Worm (Caenorhabditis elegans) whole organism, L4 larva: Measurements from ENCODE around the gene ZK829.7.

Experiments used
- D1046.2 ChIP-seq: fragments of 200-800 bp; sonication (Bioruptor generic); IDR thresholded peaks from 2 replicates; pipeline ENCODE4 v1.3.6; 2022; ENCODE audit warnings: missing genetic modification characterization, missing compliant biosample characterization
- F37D6.2 ChIP-seq: sonication (generic microtip); optimal IDR thresholded peaks from 2 replicates; lab custom pipeline; 2016; ENCODE audit warnings: mild to moderate bottlenecking, missing genetic modification characterization, missing compliant biosample characterization
- R02D3.7 ChIP-seq: fragments of 150-350 bp; sonication (generic microtip); optimal IDR thresholded peaks from 3 replicates; lab custom pipeline; 2014; ENCODE audit warnings: missing biosample characterization, missing genetic modification characterization
- T20F7.1 ChIP-seq: fragments of 200-800 bp; sonication (Bioruptor generic); optimal IDR thresholded peaks from 2 replicates; lab custom pipeline; 2018; ENCODE audit warnings: mild to moderate bottlenecking, missing genetic modification characterization, missing compliant biosample characterization
- T26A8.4 ChIP-seq: fragments of 200-800 bp; sonication (Bioruptor generic); IDR thresholded peaks from 2 replicates; pipeline ENCODE4 v1.3.6; 2022; ENCODE audit warnings: missing genetic modification characterization, missing compliant biosample characterization
- Y105C5A.15 ChIP-seq: fragments of 200-800 bp; sonication (Bioruptor generic); IDR thresholded peaks from 2 replicates; pipeline ENCODE4 v1.3.6; 2022; ENCODE audit warnings: missing genetic modification characterization, missing compliant biosample characterization
- ZK337.2 ChIP-seq: fragments of 200-800 bp; sonication (Bioruptor generic); IDR thresholded peaks from 2 replicates; pipeline ENCODE4 v1.3.6; 2022; ENCODE audit warnings: missing genetic modification reagents, missing genetic modification characterization, missing compliant biosample characterization
- ZK546.5 ChIP-seq, 2 experiments: sonication (generic microtip); optimal IDR thresholded peaks; 2 replicates each; lab custom pipeline; 2017; ENCODE audit warnings: missing biosample characterization in 2 of 2, missing genetic modification characterization in 2 of 2
- aha-1 ChIP-seq: fragments of 150-350 bp; peaks from one replicate; lab custom pipeline; 2014; ENCODE audit warnings: missing biosample characterization, missing genetic modification characterization
- aly-2 ChIP-seq: sonication (generic microtip); optimal IDR thresholded peaks from 2 replicates; lab custom pipeline; 2018; ENCODE audit warnings: missing biosample characterization, missing genetic modification characterization
- ceh-62 ChIP-seq: sonication (generic microtip); optimal IDR thresholded peaks from 2 replicates; lab custom pipeline; 2017; ENCODE audit warnings: missing biosample characterization, missing genetic modification characterization
- cey-2 ChIP-seq: sonication (generic microtip); optimal IDR thresholded peaks from 3 replicates; lab custom pipeline; 2017; ENCODE audit warnings: missing genetic modification characterization, mild to moderate bottlenecking, missing compliant biosample characterization, antibody characterized with exemption, borderline replicate concordance; ENCODE audit not compliant: insufficient read depth
- ctbp-1 ChIP-seq: fragments of 200-800 bp; sonication (Bioruptor generic); IDR thresholded peaks from 2 replicates; pipeline ENCODE4 v1.3.6; 2022; ENCODE audit warnings: missing genetic modification reagents, missing genetic modification characterization, missing compliant biosample characterization
- daf-16 ChIP-seq, 3 experiments: sonication (generic microtip); optimal IDR thresholded peaks; 2 replicates each; lab custom pipeline; 2016 to 2017; ENCODE audit warnings: missing genetic modification characterization in 3 of 3, missing genetic modification reagents in 3 of 3, mild to moderate bottlenecking in 2 of 3, missing compliant biosample characterization in 2 of 3, missing biosample characterization in 1 of 3, moderate library complexity in 1 of 3
- daf-8 ChIP-seq: fragments of 200-800 bp; sonication (Bioruptor generic); IDR thresholded peaks from 2 replicates; pipeline ENCODE4 v1.3.6; 2022; ENCODE audit warnings: missing genetic modification characterization, missing compliant biosample characterization
- dmd-6 ChIP-seq: fragments of 200-800 bp; sonication (Bioruptor generic); IDR thresholded peaks from 2 replicates; pipeline ENCODE4 v1.3.6; 2022; ENCODE audit warnings: missing genetic modification reagents, missing genetic modification characterization, missing compliant biosample characterization
- dmd-9 ChIP-seq: fragments of 200-800 bp; sonication (Bioruptor generic); IDR thresholded peaks from 2 replicates; pipeline ENCODE4 v1.3.6; 2022; ENCODE audit warnings: missing genetic modification reagents, missing genetic modification characterization, missing compliant biosample characterization
- dve-1 ChIP-seq: sonication (generic microtip); optimal IDR thresholded peaks from 2 replicates; lab custom pipeline; 2017; ENCODE audit warnings: antibody characterized with exemption, mild to moderate bottlenecking, missing genetic modification characterization, missing compliant biosample characterization; ENCODE audit not compliant: insufficient read depth
- fkh-10 ChIP-seq: fragments of 150-350 bp; optimal IDR thresholded peaks from 2 replicates; lab custom pipeline; 2014; ENCODE audit warnings: missing biosample characterization, missing genetic modification reagents, missing genetic modification characterization
- hif-1 ChIP-seq, 2 experiments: sonication (generic microtip); optimal IDR thresholded peaks; 2 replicates each; lab custom pipeline; 2016 to 2017; ENCODE audit warnings: missing compliant biosample characterization in 2 of 2, missing genetic modification characterization in 2 of 2, missing genetic modification reagents in 2 of 2, missing genotype in 2 of 2, mild to moderate bottlenecking in 1 of 2
- hlh-11 ChIP-seq: fragments of 200-800 bp; sonication (Bioruptor generic); optimal IDR thresholded peaks from 2 replicates; lab custom pipeline; 2018; ENCODE audit warnings: mild to moderate bottlenecking, missing genetic modification characterization, missing compliant biosample characterization
- hlh-30 ChIP-seq: sonication (generic microtip); optimal IDR thresholded peaks from 2 replicates; lab custom pipeline; 2017; ENCODE audit warnings: antibody characterized with exemption, mild to moderate bottlenecking, missing genetic modification characterization, missing compliant biosample characterization; ENCODE audit not compliant: insufficient read depth
- lin-15B ChIP-seq: fragments of 150-350 bp; sonication (generic microtip); optimal IDR thresholded peaks from 3 replicates; lab custom pipeline; 2014; ENCODE audit warnings: missing biosample characterization, missing genetic modification characterization
- lin-29 ChIP-seq: fragments of 200-800 bp; sonication (Bioruptor generic); IDR thresholded peaks from 2 replicates; pipeline ENCODE4 v1.3.6; 2022; ENCODE audit warnings: missing genetic modification reagents, missing genetic modification characterization, missing compliant biosample characterization
- lin-38 ChIP-seq: fragments of 200-800 bp; sonication (Bioruptor generic); IDR thresholded peaks from 2 replicates; pipeline ENCODE4 v1.3.6; 2022; ENCODE audit warnings: missing genetic modification reagents, missing genetic modification characterization, missing compliant biosample characterization
- lsy-2 ChIP-seq, 2 experiments: fragments of 150-350 bp in 1 of 2; sonication (generic microtip) in 1 of 2; optimal IDR thresholded peaks; 2 replicates each; lab custom pipeline; 2014 to 2017; ENCODE audit warnings: missing biosample characterization in 2 of 2, missing genetic modification characterization in 2 of 2
- madf-5 ChIP-seq, 2 experiments: fragments of 200-800 bp; sonication (Bioruptor generic); IDR thresholded peaks; 2 replicates each; pipeline ENCODE4 v1.3.6; 2022; ENCODE audit warnings: missing compliant biosample characterization in 2 of 2, missing genetic modification characterization in 2 of 2
- mdl-1 ChIP-seq, 2 experiments: fragments of 150-350 bp in 1 of 2; sonication (generic microtip) in 1 of 2; optimal IDR thresholded peaks; 2 replicates each; lab custom pipeline; 2014 to 2017; ENCODE audit warnings: missing biosample characterization in 2 of 2, missing genetic modification characterization in 2 of 2
- mdt-29 ChIP-seq: fragments of 200-800 bp; sonication (Bioruptor generic); IDR thresholded peaks from 2 replicates; pipeline ENCODE4 v1.3.6; 2022; ENCODE audit warnings: missing genetic modification reagents, missing genetic modification characterization, missing compliant biosample characterization
- mep-1 ChIP-seq: fragments of 150-350 bp; sonication (generic microtip); optimal IDR thresholded peaks from 3 replicates; lab custom pipeline; 2014; ENCODE audit warnings: missing biosample characterization, missing genetic modification characterization
- mxl-2 ChIP-seq: fragments of 200-800 bp; sonication (Bioruptor generic); conservative IDR thresholded peaks from 2 replicates; pipeline ENCODE4 v1.3.6; 2022; ENCODE audit warnings: missing genetic modification reagents, missing genetic modification characterization, missing compliant biosample characterization
- nhr-102 ChIP-seq: sonication (generic microtip); optimal IDR thresholded peaks from 2 replicates; lab custom pipeline; 2016; ENCODE audit warnings: mild to moderate bottlenecking, missing genetic modification characterization, moderate library complexity, missing compliant biosample characterization
- nhr-28 ChIP-seq: fragments of 150-350 bp; optimal IDR thresholded peaks from 2 replicates; lab custom pipeline; 2014; ENCODE audit warnings: missing biosample characterization, missing genetic modification characterization
- nhr-42 ChIP-seq: fragments of 200-800 bp; sonication (Bioruptor generic); IDR thresholded peaks from 2 replicates; pipeline ENCODE4 v1.3.6; 2022; ENCODE audit warnings: missing genetic modification characterization, missing compliant biosample characterization
- nhr-6 ChIP-seq: fragments of 150-350 bp; optimal IDR thresholded peaks from 2 replicates; lab custom pipeline; 2014; ENCODE audit warnings: missing biosample characterization, missing genetic modification characterization
- nhr-77 ChIP-seq: fragments of 150-350 bp; optimal IDR thresholded peaks from 2 replicates; lab custom pipeline; 2014; ENCODE audit warnings: missing biosample characterization, missing genetic modification characterization
- pha-4 ChIP-seq, 2 experiments: fragments of 150-350 bp in 1 of 2; fragments of 200-800 bp in 1 of 2; sonication (Bioruptor generic) in 1 of 2; IDR thresholded peaks in 1 of 2; optimal IDR thresholded peaks in 1 of 2; 2 replicates each; pipeline versions ENCODE4 v1.3.6 to Lab custom; 2014 to 2022; ENCODE audit warnings: missing genetic modification characterization in 2 of 2, missing genetic modification reagents in 2 of 2, missing biosample characterization in 1 of 2, missing compliant biosample characterization in 1 of 2
- php-3 ChIP-seq: fragments of 200-800 bp; sonication (Bioruptor generic); IDR thresholded peaks from 2 replicates; pipeline ENCODE4 v1.3.6; 2022; ENCODE audit warnings: missing genetic modification reagents, missing genetic modification characterization, missing compliant biosample characterization
- pqm-1 ChIP-seq: sonication (generic microtip); optimal IDR thresholded peaks from 2 replicates; lab custom pipeline; 2017; ENCODE audit warnings: missing biosample characterization, missing genetic modification characterization
- snpc-4 ChIP-seq: fragments of 150-350 bp; optimal IDR thresholded peaks from 2 replicates; lab custom pipeline; 2014; ENCODE audit warnings: missing biosample characterization, missing genetic modification characterization
- spr-3 ChIP-seq: fragments of 200-800 bp; sonication (Bioruptor generic); optimal IDR thresholded peaks from 2 replicates; lab custom pipeline; 2018; ENCODE audit warnings: mild to moderate bottlenecking, missing genetic modification characterization, missing compliant biosample characterization
- tag-97 ChIP-seq: fragments of 200-800 bp; sonication (Bioruptor generic); IDR thresholded peaks from 2 replicates; pipeline ENCODE4 v1.3.6; 2022; ENCODE audit warnings: missing genetic modification characterization, missing compliant biosample characterization
- zag-1 ChIP-seq: fragments of 150-350 bp; optimal IDR thresholded peaks from 2 replicates; lab custom pipeline; 2014; ENCODE audit warnings: missing biosample characterization, missing genetic modification characterization
- zip-2 ChIP-seq: fragments of 150-350 bp; optimal IDR thresholded peaks from 2 replicates; lab custom pipeline; 2014; ENCODE audit warnings: missing biosample characterization, missing genetic modification characterization
- ztf-7 ChIP-seq: fragments of 150-350 bp; optimal IDR thresholded peaks from 2 replicates; lab custom pipeline; 2014; ENCODE audit warnings: missing biosample characterization, missing genetic modification characterization

Gene ZK829.7

DNA sequence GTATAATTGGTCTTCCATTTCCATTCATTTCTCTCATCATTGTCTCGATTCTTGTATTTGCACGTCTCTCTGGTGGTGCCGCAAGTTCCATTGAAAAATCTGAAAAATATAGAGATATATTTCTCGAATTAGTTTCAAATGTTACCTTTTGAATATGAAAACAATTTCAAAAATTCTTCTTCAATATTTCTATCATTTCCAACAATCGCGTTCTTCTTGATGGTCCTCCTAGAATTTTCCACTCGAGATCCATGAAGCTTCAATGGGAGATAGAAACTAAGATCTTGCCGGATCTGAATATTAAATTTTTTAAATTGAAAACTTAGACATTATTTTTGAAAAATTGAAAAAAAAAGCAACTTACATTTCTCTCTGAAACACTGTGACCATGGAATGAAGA lies 42.3 kb downstream of the ZK829.7 start:
- no peak for TF ChIP-seq mdt-29 (GFP tag; lab: Robert Waterston, UW)
- TF ChIP-seq R02D3.7 (tag; lab: Kevin White, UChicago) = no peak
- no peak for TF ChIP-seq php-3 (GFP tag; lab: Robert Waterston, UW)
- TF ChIP-seq aha-1 (tag; lab: Kevin White, UChicago) = peak; percentile 90

ce11 chrIV:11917886-11918285 lies 43.4 kb downstream of the ZK829.7 start:
- TF ChIP-seq T20F7.1 (GFP tag; lab: Kevin White, UChicago) = peak; percentile 12
- TF ChIP-seq nhr-6 (tag; lab: Kevin White, UChicago) = no peak
- TF ChIP-seq pqm-1 = peak; percentile 71
- TF ChIP-seq D1046.2 (GFP tag; lab: Robert Waterston, UW) = no peak
- TF ChIP-seq dmd-9 (GFP tag; lab: Robert Waterston, UW) = no peak
- peak; percentile 1 for TF ChIP-seq aha-1 (tag; lab: Kevin White, UChicago)
- peak; percentile 38 for TF ChIP-seq hlh-11
- no peak for TF ChIP-seq daf-16 (GFP tag; optimal IDR thresholded peaks at IDR 0.05; lab: Kevin White, UChicago)
- peak; percentile 56 for TF ChIP-seq daf-16 (tag; optimal IDR thresholded peaks at IDR 0.05; lab: Kevin White, UChicago)
- TF ChIP-seq zag-1 (tag; lab: Kevin White, UChicago) = no peak
- peak; percentile 67 for TF ChIP-seq dmd-6
- no peak for TF ChIP-seq nhr-77 (tag; lab: Kevin White, UChicago)
- no peak for TF ChIP-seq pha-4 (GFP tag; IDR thresholded peaks at IDR 0.05; lab: Robert Waterston, UW)
- TF ChIP-seq pha-4 (tag; optimal IDR thresholded peaks at IDR 0.05; lab: Kevin White, UChicago) = no peak
- TF ChIP-seq php-3 (GFP tag; lab: Robert Waterston, UW) = peak; percentile 54; the same call in 1 of the 2 replicates
- no peak for TF ChIP-seq zip-2 (tag; lab: Kevin White, UChicago)
- TF ChIP-seq dve-1 (tag; lab: Kevin White, UChicago) = peak; percentile 72
- no peak for TF ChIP-seq tag-97 (GFP tag; lab: Robert Waterston, UW)
- TF ChIP-seq mxl-2 (GFP tag; lab: Robert Waterston, UW) = no peak
- no peak for TF ChIP-seq ZK337.2
- TF ChIP-seq lin-29 (GFP tag; lab: Robert Waterston, UW) = no peak
- no peak for TF ChIP-seq hif-1 (tag; optimal IDR thresholded peaks at IDR 0.05; lab: Kevin White, UChicago)
- TF ChIP-seq mep-1 (tag; lab: Kevin White, UChicago) = peak; percentile 22
- peak; percentile 54 for TF ChIP-seq nhr-28 (tag; lab: Kevin White, UChicago)
- TF ChIP-seq ZK546.5 (tag; optimal IDR thresholded peaks at IDR 0.05; lab: Kevin White, UChicago) = no peak

- peak; percentile 86 for TF ChIP-seq nhr-28 (tag; lab: Kevin White, UChicago)
- TF ChIP-seq snpc-4 (tag; lab: Kevin White, UChicago) = no peak
- TF ChIP-seq Y105C5A.15 (GFP tag; lab: Robert Waterston, UW) = no peak
- peak in 1 of 2 experiments; percentile 1 for TF ChIP-seq mdl-1 (tag; optimal IDR thresholded peaks at IDR 0.05; lab: Kevin White, UChicago)
- TF ChIP-seq mep-1 (tag; lab: Kevin White, UChicago) = peak; percentile 19
- no peak for TF ChIP-seq cey-2 (tag; lab: Kevin White, UChicago)
- peak; percentile 39 for TF ChIP-seq nhr-102 (tag; lab: Kevin White, UChicago)
- no peak for TF ChIP-seq R02D3.7 (tag; lab: Kevin White, UChicago)
- TF ChIP-seq hlh-30 (tag; lab: Kevin White, UChicago) = peak; percentile 44
- no peak for TF ChIP-seq daf-8 (GFP tag; lab: Robert Waterston, UW)
- no peak for TF ChIP-seq madf-5 (GFP tag; IDR thresholded peaks at IDR 0.05; lab: Robert Waterston, UW)
- no peak for TF ChIP-seq lin-38 (GFP tag; lab: Robert Waterston, UW)
- no peak for TF ChIP-seq ztf-7 (tag; lab: Kevin White, UChicago)
- no peak for TF ChIP-seq ctbp-1
- no peak for TF ChIP-seq ceh-62 (tag; lab: Kevin White, UChicago)
- no peak for TF ChIP-seq ZK337.2
- no peak for TF ChIP-seq spr-3
- peak; percentile 65 for TF ChIP-seq aha-1 (tag; lab: Kevin White, UChicago)
- peak; percentile 72 for TF ChIP-seq dmd-6
- no peak for TF ChIP-seq lin-15B
- TF ChIP-seq daf-16 (GFP tag; optimal IDR thresholded peaks at IDR 0.05; lab: Kevin White, UChicago) = no peak
- peak; percentile 100 for TF ChIP-seq daf-16 (tag; optimal IDR thresholded peaks at IDR 0.05; lab: Kevin White, UChicago)
- no peak for TF ChIP-seq T20F7.1 (GFP tag; lab: Kevin White, UChicago)
- TF ChIP-seq fkh-10 (GFP tag; lab: Kevin White, UChicago) = no peak
- TF ChIP-seq T26A8.4 (GFP tag; lab: Robert Waterston, UW) = no peak
- no peak for TF ChIP-seq F37D6.2 (tag; lab: Kevin White, UChicago)
- peak in 1 of 2 experiments; percentile 2 for TF ChIP-seq lsy-2 (tag; optimal IDR thresholded peaks at IDR 0.05; lab: Kevin White, UChicago)
- peak; percentile 71 for TF ChIP-seq hlh-11
- TF ChIP-seq mdt-29 (GFP tag; lab: Robert Waterston, UW) = peak; percentile 65
- no peak for TF ChIP-seq nhr-42 (GFP tag; lab: Robert Waterston, UW)
- no peak for TF ChIP-seq aly-2
Measured at ce11 chrIV:11916907-11917306, 44.4 kb downstream of the ZK829.7 start, which contains the start of gene ZK822.10. Gene ZK822.10 (plus strand): TSS chrIV:11917137.
